Fruit fly (Drosophila melanogaster): ENCODE results near the gene CG14011.
A peak's percentile ranks its signal among the peaks of the same experiment; 100 is the strongest.

CG14011 gene

dm6 chr2L:5546518-5547287, 34.2 kb downstream of the CG14011 start, which contains the start of gene Oscillin (continued):
- TF ChIP-seq CG34406 (GFP tag; optimal IDR thresholded peaks at IDR 0.05), result peak; percentile 65
- peak; percentile 68 for TF ChIP-seq CG6792 (GFP tag; optimal IDR thresholded peaks at IDR 0.05)
- TF ChIP-seq Eip78C (GFP tag), result peak; percentile 96
- peak; percentile 30 for TF ChIP-seq CG11294 (GFP tag; IDR thresholded peaks at IDR 0.05)
- peak; percentile 97 for TF ChIP-seq Blimp-1 (GFP tag; optimal IDR thresholded peaks at IDR 0.05)
- no peak for TF ChIP-seq Hr38 (GFP tag; optimal IDR thresholded peaks at IDR 0.05)
- TF ChIP-seq eg (GFP tag; IDR thresholded peaks at IDR 0.05), result peak; percentile 86
- peak; percentile 53 for TF ChIP-seq Met (GFP tag; optimal IDR thresholded peaks at IDR 0.05)
- no peak for TF ChIP-seq dac (GFP tag; optimal IDR thresholded peaks at IDR 0.05)
- TF ChIP-seq Ets96B (tag; optimal IDR thresholded peaks at IDR 0.05), result peak; percentile 81
- TF ChIP-seq CG10631 (GFP tag; optimal IDR thresholded peaks at IDR 0.05), result peak; percentile 58
- peak; percentile 55 for TF ChIP-seq Sox15 (GFP tag; optimal IDR thresholded peaks at IDR 0.05)
- TF ChIP-seq Lpt (GFP tag; optimal IDR thresholded peaks at IDR 0.05), result no peak
- TF ChIP-seq CG6854 (GFP tag; optimal IDR thresholded peaks at IDR 0.05), result peak; percentile 51
- peak; percentile 38 for TF ChIP-seq Sox14 (GFP tag; optimal IDR thresholded peaks at IDR 0.05)
- peak; percentile 79 for TF ChIP-seq acj6 (GFP tag; optimal IDR thresholded peaks at IDR 0.05)
- peak; percentile 63 for TF ChIP-seq Gug (GFP tag; IDR thresholded peaks at IDR 0.05)
- TF ChIP-seq CG16779 (tag; optimal IDR thresholded peaks at IDR 0.05), result peak; percentile 22
- TF ChIP-seq Eip75B (GFP tag; optimal IDR thresholded peaks at IDR 0.05), result peak; percentile 70
- peak; percentile 65 for TF ChIP-seq cyc (GFP tag; optimal IDR thresholded peaks at IDR 0.05)
- TF ChIP-seq Hr4 (GFP tag; optimal IDR thresholded peaks at IDR 0.05), result peak; percentile 65
- peak; percentile 70 for TF ChIP-seq lz (GFP tag; optimal IDR thresholded peaks at IDR 0.05)
- TF ChIP-seq Ets21C (GFP tag; optimal IDR thresholded peaks at IDR 0.05), result no peak
- peak; percentile 52 for TF ChIP-seq CG11902 (GFP tag; optimal IDR thresholded peaks at IDR 0.05)

dm6 chr2L:5546207-5546517, 34.8 kb downstream of the CG14011 start:
- TF ChIP-seq CG7368 (GFP tag; optimal IDR thresholded peaks at IDR 0.05) (no peak), CG6792 (GFP tag; optimal IDR thresholded peaks at IDR 0.05) (no peak), Eip78C (GFP tag) (no peak), CG31627 (GFP tag; optimal IDR thresholded peaks at IDR 0.05) (no peak), CG3919 (GFP tag; optimal IDR thresholded peaks at IDR 0.05) (no peak), fd85E (GFP tag; optimal IDR thresholded peaks at IDR 0.05) (no peak), dsx (GFP tag; optimal IDR thresholded peaks at IDR 0.05; ENCODE audit: poor library complexity, severe bottlenecking) (no peak), CG1621 (tag; optimal IDR thresholded peaks at IDR 0.05) (peak; percentile 61), topi (GFP tag; optimal IDR thresholded peaks at IDR 0.05) (no peak), Lpt (GFP tag; optimal IDR thresholded peaks at IDR 0.05) (peak; percentile 45), Hr4 (GFP tag; optimal IDR thresholded peaks at IDR 0.05) (no peak), svp (GFP tag) (no peak), Sox15 (GFP tag; optimal IDR thresholded peaks at IDR 0.05) (no peak), CG10631 (GFP tag; optimal IDR thresholded peaks at IDR 0.05) (no peak), OdsH (GFP tag; optimal IDR thresholded peaks at IDR 0.05) (no peak), cyc (GFP tag; optimal IDR thresholded peaks at IDR 0.05) (no peak), CG10669 (GFP tag; optimal IDR thresholded peaks at IDR 0.05) (no peak), CG6808 (GFP tag; optimal IDR thresholded peaks at IDR 0.05) (no peak), CG4318 (GFP tag; optimal IDR thresholded peaks at IDR 0.05) (no peak), fd59A (GFP tag; optimal IDR thresholded peaks at IDR 0.05) (peak; percentile 4), CG32006 (GFP tag; optimal IDR thresholded peaks at IDR 0.05) (no peak), CG9139 (GFP tag; optimal IDR thresholded peaks at IDR 0.05) (peak; percentile 15), CG6163 (GFP tag; IDR thresholded peaks at IDR 0.05) (no peak)
